Worm (Caenorhabditis elegans) whole organism, L4 larva: ENCODE results near the gene K09D9.1.

Experiments
- F44E2.7 ChIP-seq: fragments of 200-800 bp; sonication (Bioruptor generic); IDR thresholded peaks from 2 replicates; pipeline ENCODE4 v2.1.2; 2022; ENCODE audit warnings: missing genetic modification characterization, missing compliant biosample characterization
- cey-2 ChIP-seq: sonication (generic microtip); optimal IDR thresholded peaks from 3 replicates; lab custom pipeline; 2017; ENCODE audit warnings: missing genetic modification characterization, mild to moderate bottlenecking, missing compliant biosample characterization, antibody characterized with exemption, borderline replicate concordance; ENCODE audit not compliant: insufficient read depth
- daf-8 ChIP-seq: fragments of 200-800 bp; sonication (Bioruptor generic); IDR thresholded peaks from 2 replicates; pipeline ENCODE4 v1.3.6; 2022; ENCODE audit warnings: missing genetic modification characterization, missing compliant biosample characterization
- dpl-1 ChIP-seq: fragments of 150-350 bp; optimal IDR thresholded peaks from 2 replicates; lab custom pipeline; 2014; ENCODE audit warnings: missing biosample characterization, missing genetic modification reagents, missing genetic modification characterization
- gei-8 ChIP-seq: fragments of 200-800 bp; sonication (Bioruptor generic); optimal IDR thresholded peaks from 2 replicates; lab custom pipeline; 2018; ENCODE audit warnings: mild to moderate bottlenecking, missing genetic modification characterization, missing compliant biosample characterization
- nhr-11 ChIP-seq: fragments of 150-350 bp; optimal IDR thresholded peaks from 2 replicates; lab custom pipeline; 2014; ENCODE audit warnings: missing biosample characterization, missing genetic modification characterization
- nhr-76 ChIP-seq: fragments of 150-350 bp; optimal IDR thresholded peaks from 2 replicates; lab custom pipeline; 2014; ENCODE audit warnings: missing biosample characterization, missing genetic modification characterization
- rbr-2 ChIP-seq: sonication (generic microtip); optimal IDR thresholded peaks from 2 replicates; lab custom pipeline; 2016; ENCODE audit warnings: missing genotype, missing genetic modification characterization, missing compliant biosample characterization
- sdz-12 ChIP-seq: fragments of 200-800 bp; sonication (Bioruptor generic); optimal IDR thresholded peaks from 2 replicates; lab custom pipeline; 2018; ENCODE audit warnings: mild to moderate bottlenecking, missing genetic modification characterization, missing compliant biosample characterization
- skn-1 ChIP-seq: fragments of 150-350 bp; optimal IDR thresholded peaks from 2 replicates; lab custom pipeline; 2014; ENCODE audit warnings: missing biosample characterization, missing genetic modification characterization
- unc-130 ChIP-seq: sonication (generic microtip); optimal IDR thresholded peaks from 2 replicates; lab custom pipeline; 2016; ENCODE audit warnings: missing genetic modification reagents, missing genetic modification characterization, missing compliant biosample characterization

- no peak for TF ChIP-seq dpl-1 (GFP tag; lab: Kevin White, UChicago)
- TF ChIP-seq cey-2 (tag; lab: Kevin White, UChicago): no peak
- no peak for TF ChIP-seq gei-8
- no peak for TF ChIP-seq nhr-76 (tag; lab: Kevin White, UChicago)
- TF ChIP-seq unc-130: no peak
- no peak for TF ChIP-seq skn-1 (tag; lab: Kevin White, UChicago)
- no peak for TF ChIP-seq F44E2.7 (GFP tag; lab: Robert Waterston, UW)
- TF ChIP-seq nhr-11 (tag; lab: Kevin White, UChicago): no peak
- no peak for TF ChIP-seq daf-8
- no peak for TF ChIP-seq sdz-12 (GFP tag; lab: Kevin White, UChicago)
- TF ChIP-seq rbr-2 (tag; lab: Kevin White, UChicago): no peak
These were observed 8.1 kb upstream of the K09D9.1 start, which contains the start of gene srw-89 for ce11 chrV:4016780-4017179.
